Worm (Caenorhabditis elegans): ENCODE results near the gene Y45G5AL.1.

DNA sequence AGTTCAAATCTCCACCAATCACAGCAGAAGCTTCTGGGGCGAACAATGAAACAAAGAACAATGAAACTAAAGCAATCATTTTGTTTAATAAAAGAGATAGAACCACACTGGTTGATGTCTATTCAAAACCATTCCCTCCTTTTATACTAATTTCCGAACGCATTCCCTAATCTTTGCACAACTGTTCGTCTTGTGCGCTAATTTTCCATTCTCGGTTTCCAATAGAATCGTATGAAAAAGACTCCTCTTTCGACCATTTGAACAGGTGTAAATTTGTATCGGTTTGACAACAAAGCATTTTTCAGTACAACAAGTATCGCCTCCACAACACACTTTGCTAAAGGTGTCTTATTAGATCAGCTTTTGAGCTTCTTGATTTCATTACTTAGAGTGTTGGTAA, 28.2 kb upstream of the Y45G5AL.1 start, which contains the start of gene T05B4.8:
- TF ChIP-seq sdc-2 (tag; optimal IDR thresholded peaks at IDR 0.05) (no peak), mec-3 (tag; optimal IDR thresholded peaks at IDR 0.05; ENCODE audit: borderline replicate concordance) (no peak), tbx-2 (tag; optimal IDR thresholded peaks at IDR 0.05) (no peak), ets-4 (tag; optimal IDR thresholded peaks at IDR 0.05) (no peak), C38D4.7 (GFP tag; optimal IDR thresholded peaks at IDR 0.05) (no peak), lin-11 (tag; optimal IDR thresholded peaks at IDR 0.05) (no peak)

Measured in whole organism, late embryonic.